Fruit fly (Drosophila melanogaster) whole organism, adult: ENCODE results near the gene CG15719.

ENCODE experiments used
- CG5204 ChIP-seq: fragments of 200-800 bp; sonication (Bioruptor generic); optimal IDR thresholded peaks from 2 replicates; lab custom pipeline; 2016; ENCODE audit warnings: missing biosample characterization, missing genetic modification characterization
- bab1 ChIP-seq: fragments of 200-800 bp; sonication (Bioruptor generic); optimal IDR thresholded peaks from 3 replicates; lab custom pipeline; 2019; ENCODE audit warnings: missing biosample characterization, mild to moderate bottlenecking, missing genetic modification characterization, moderate library complexity
- cic ChIP-seq: fragments of 200-800 bp; sonication (Bioruptor generic); optimal IDR thresholded peaks from 2 replicates; lab custom pipeline; 2017; ENCODE audit warnings: missing biosample characterization, mild to moderate bottlenecking, missing genetic modification characterization, moderate library complexity
- ovo ChIP-seq: fragments of 200-800 bp; sonication (Bioruptor generic); optimal IDR thresholded peaks from 2 replicates; lab custom pipeline; 2016; ENCODE audit warnings: missing biosample characterization, missing genetic modification characterization

- TF ChIP-seq bab1 (no peak), CG5204 (GFP tag; lab: Kevin White, UChicago) (no peak), ovo (no peak), cic (GFP tag; lab: Kevin White, UChicago) (no peak)
Measured at dm6 chrX:12984224-12984623, 20.5 kb downstream of the CG15719 start, which contains the start of gene CG32643.
